Fruit fly (Drosophila melanogaster): ENCODE results near the gene CG42304.

CG42304 gene

DNA sequence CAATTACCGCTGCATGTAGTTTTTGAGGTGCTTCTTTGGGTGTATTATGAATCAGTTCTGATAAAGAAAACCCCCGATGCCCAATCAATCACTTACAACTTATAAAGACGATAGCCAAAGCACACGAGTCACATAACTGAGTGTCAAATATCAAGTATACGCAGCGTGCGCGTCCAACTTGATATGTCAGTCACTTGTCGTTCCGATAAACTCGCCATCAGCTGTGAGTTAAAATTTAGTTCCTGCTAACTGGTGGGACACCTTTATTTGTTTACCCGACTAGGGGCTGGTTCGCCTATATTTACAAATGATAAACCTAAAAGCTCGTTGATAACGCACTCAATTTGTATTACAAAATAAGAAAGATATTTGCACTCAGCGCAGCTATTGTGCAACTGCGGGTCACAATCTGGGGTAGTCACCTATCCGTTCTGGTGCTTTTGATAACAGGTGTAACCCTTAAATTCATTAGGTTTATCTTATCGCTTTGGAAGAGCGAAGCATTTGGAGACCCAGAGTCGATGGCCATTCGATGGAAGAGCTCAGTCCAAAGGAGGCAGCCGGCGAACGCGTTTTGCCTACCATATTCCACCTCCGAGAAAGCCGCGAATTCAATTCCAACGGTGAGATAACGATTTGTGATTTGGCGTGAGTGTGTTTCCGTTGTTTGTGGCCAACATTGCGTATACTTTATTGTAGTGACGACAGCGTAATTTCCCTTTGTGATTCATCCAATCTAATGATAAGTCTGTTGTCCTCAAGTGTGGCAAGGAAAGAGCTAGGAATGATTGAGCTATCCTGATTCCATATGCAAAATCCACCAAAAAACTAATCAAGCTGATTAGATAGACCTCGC lies 4.1 kb upstream of the CG42304 start, which contains the start of gene CG1246 (continued):
- TF ChIP-seq caup (GFP tag; optimal IDR thresholded peaks at IDR 0.05; ENCODE audit: severe bottlenecking) (peak; percentile 29), slbo (GFP tag; IDR thresholded peaks at IDR 0.05) (no peak), CG12071 (GFP tag; optimal IDR thresholded peaks at IDR 0.05) (peak; percentile 6), CG4328 (GFP tag; optimal IDR thresholded peaks at IDR 0.05) (peak; percentile 40), CG18599 (GFP tag; optimal IDR thresholded peaks at IDR 0.05) (peak; percentile 44), Adf1 (GFP tag; IDR thresholded peaks at IDR 0.05) (no peak), cwo (GFP tag; optimal IDR thresholded peaks at IDR 0.05) (peak; percentile 13), sug (tag; optimal IDR thresholded peaks at IDR 0.05) (peak; percentile 77), HLH3B (GFP tag; IDR thresholded peaks at IDR 0.05) (no peak; the same call in 1 of the 2 replicates), CG6689 (GFP tag; IDR thresholded peaks at IDR 0.05) (0 out of 2 replicates have a peak, but pooled peaks have one; percentile 5), mirr (GFP tag; optimal IDR thresholded peaks at IDR 0.05) (peak; percentile 94), zen2 (GFP tag; IDR thresholded peaks at IDR 0.05; ENCODE audit: partially characterized antibody) (0 out of 3 replicates have a peak, but pooled peaks have one; percentile 12), chinmo (GFP tag; IDR thresholded peaks at IDR 0.05; ENCODE audit: partially characterized antibody) (peak; percentile 75; the same call in 1 of the 4 replicates), CG34224 (GFP tag; IDR thresholded peaks at IDR 0.05; ENCODE audit: partially characterized antibody) (no peak), Pdp1 (GFP tag; optimal IDR thresholded peaks at IDR 0.05) (peak in 1 of 2 experiments; percentile 96), dmrt99B (tag; optimal IDR thresholded peaks at IDR 0.05) (no peak), MBD-R2 (GFP tag; IDR thresholded peaks at IDR 0.05) (no peak), lab (GFP tag; optimal IDR thresholded peaks at IDR 0.05) (peak; percentile 60), Hr78 (GFP tag; optimal IDR thresholded peaks at IDR 0.05) (peak in 1 of 2 experiments; percentile 96), CG15601 (tag; optimal IDR thresholded peaks at IDR 0.05) (peak; percentile 25), CG14441 (GFP tag; IDR thresholded peaks at IDR 0.05) (peak; percentile 39; the same call in 1 of the 2 replicates), Fer1 (GFP tag; optimal IDR thresholded peaks at IDR 0.05) (peak; percentile 70), CG18011 (GFP tag; optimal IDR thresholded peaks at IDR 0.05) (peak; percentile 18), Eip74EF (GFP tag; optimal IDR thresholded peaks at IDR 0.05) (peak in 1 of 2 experiments; percentile 9), CG17385 (GFP tag; optimal IDR thresholded peaks at IDR 0.05) (peak; percentile 5), CG11456 (GFP tag; IDR thresholded peaks at IDR 0.05) (no peak), CG17328 (GFP tag; IDR thresholded peaks at IDR 0.05) (no peak), CG11560 (tag; IDR thresholded peaks at IDR 0.05) (no peak), CG8388 (GFP tag; optimal IDR thresholded peaks at IDR 0.05) (no peak)

DNA sequence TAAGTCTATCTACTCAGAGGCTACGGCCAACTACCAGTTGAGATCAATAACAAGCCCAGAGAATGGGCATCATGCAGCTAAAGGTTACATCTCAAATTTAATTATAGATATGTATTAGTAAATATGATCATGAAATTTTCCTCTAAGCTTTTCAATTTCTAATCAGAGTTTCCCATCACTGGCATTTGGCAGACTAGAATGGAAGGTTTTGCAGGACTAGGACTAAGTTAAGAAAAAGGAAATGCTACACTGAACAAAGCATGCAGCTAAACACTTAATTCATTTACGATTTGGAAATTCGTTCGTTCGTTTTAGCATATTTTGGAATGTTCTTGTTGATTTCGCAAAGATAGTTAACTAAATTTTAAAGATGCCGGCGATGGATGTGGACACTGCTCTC lies 7.5 kb downstream of the CG42304 start, which contains the start of gene CG33233:
Gene CG33233 (plus strand): TSS at position 301 of the 400 bp plus-strand sequence.
- TF ChIP-seq Ets65A (GFP tag): peak; percentile 10
- TF ChIP-seq ranshi (GFP tag; IDR thresholded peaks at IDR 0.05): no peak

DNA sequence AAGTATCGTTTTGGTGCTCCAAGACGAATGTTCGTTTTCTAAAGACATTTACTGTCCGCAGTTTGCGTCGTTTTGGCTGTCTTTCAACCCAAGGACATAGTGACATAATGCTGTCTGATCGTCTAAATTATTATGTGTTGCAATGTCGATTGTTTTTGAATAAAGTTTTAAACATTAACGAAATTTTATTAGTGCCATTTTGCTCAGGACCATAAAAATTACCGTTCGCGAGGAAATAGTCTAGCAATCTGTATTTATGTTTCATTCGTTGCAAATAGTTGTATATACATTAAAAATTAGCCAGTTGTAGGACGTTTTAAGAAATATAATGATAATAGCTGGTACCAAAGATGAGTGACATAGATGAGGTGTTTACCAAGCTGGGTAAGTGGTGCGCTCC lies 9.4 kb downstream of the CG42304 start, which contains the start of gene CG33234:
Gene CG33234 (plus strand): TSS at position 301 of the 400 bp plus-strand sequence.
- TF ChIP-seq Drgx (GFP tag; IDR thresholded peaks at IDR 0.05): no peak
- TF ChIP-seq CG31388 (GFP tag; optimal IDR thresholded peaks at IDR 0.05): no peak
- no peak for TF ChIP-seq CG3065 (GFP tag; optimal IDR thresholded peaks at IDR 0.05)
- no peak for TF ChIP-seq wdn (GFP tag; IDR thresholded peaks at IDR 0.05)
- TF ChIP-seq al (GFP tag; IDR thresholded peaks at IDR 0.05): no peak
- TF ChIP-seq E2f2 (GFP tag; IDR thresholded peaks at IDR 0.05): no peak
- no peak for TF ChIP-seq CG14710 (tag; optimal IDR thresholded peaks at IDR 0.05)
- no peak for TF ChIP-seq Doc3 (GFP tag; IDR thresholded peaks at IDR 0.05; ENCODE audit: partially characterized antibody)
- TF ChIP-seq CG10565 (GFP tag; optimal IDR thresholded peaks at IDR 0.05): no peak
- no peak for TF ChIP-seq CG18619 (GFP tag; optimal IDR thresholded peaks at IDR 0.05)
- TF ChIP-seq sob (GFP tag; IDR thresholded peaks at IDR 0.05): no peak
- no peak for TF ChIP-seq sens-2 (GFP tag; IDR thresholded peaks at IDR 0.05)
- no peak for TF ChIP-seq gfzf (GFP tag; optimal IDR thresholded peaks at IDR 0.05)
- no peak for TF ChIP-seq gsb-n (tag; optimal IDR thresholded peaks at IDR 0.05)
- TF ChIP-seq dysf (GFP tag; IDR thresholded peaks at IDR 0.05): no peak
- TF ChIP-seq CG8478 (optimal IDR thresholded peaks at IDR 0.05): no peak
- TF ChIP-seq Hr78 (GFP tag; optimal IDR thresholded peaks at IDR 0.05): no peak

All from whole organism, embryonic.